Worm (Caenorhabditis elegans) whole organism, young adult: ENCODE results near the gene best-9.

Experiments used
- attf-3 ChIP-seq: fragments of 200-800 bp; sonication (Bioruptor generic); conservative IDR thresholded peaks from 2 replicates; pipeline ENCODE4 v1.3.6; 2022; ENCODE audit warnings: missing genetic modification reagents, missing genetic modification characterization, missing compliant biosample characterization
- rpc-1 ChIP-seq, 2 experiments: fragments of 150-350 bp in 1 of 2; sonication (generic microtip) in 1 of 2; optimal IDR thresholded peaks; 2 replicates each; lab custom pipeline; 2014 to 2018; ENCODE audit warnings: missing biosample characterization in 1 of 2, missing genetic modification characterization in 1 of 2, missing genetic modification reagents in 1 of 2, missing genotype in 1 of 2
- unc-130 ChIP-seq: sonication (generic microtip); optimal IDR thresholded peaks from 2 replicates; lab custom pipeline; 2016; ENCODE audit warnings: missing genetic modification reagents, missing genetic modification characterization, missing compliant biosample characterization

DNA sequence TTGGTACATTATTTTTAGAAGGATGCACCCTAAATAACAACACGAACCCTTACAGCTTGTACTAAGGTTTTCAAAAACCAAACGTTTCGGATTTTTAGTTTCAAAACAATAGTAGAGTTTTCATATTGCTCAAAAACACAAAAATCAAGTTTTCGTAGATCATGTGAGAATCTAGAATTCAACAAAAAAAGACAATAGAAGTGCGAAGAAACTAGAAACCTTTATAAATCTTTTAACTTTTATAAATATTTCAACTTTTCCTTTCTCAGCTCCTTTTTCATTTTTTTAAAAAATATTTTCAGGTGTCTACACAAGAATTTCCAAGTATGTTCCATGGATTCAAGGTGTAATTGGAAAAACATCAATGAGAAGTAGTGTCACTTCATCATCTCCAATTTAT is at the start of gene best-9:
- TF ChIP-seq rpc-1 (optimal IDR thresholded peaks at IDR 0.05; lab: Kevin White, UChicago) = no peak
- no peak for TF ChIP-seq rpc-1 (tag; optimal IDR thresholded peaks at IDR 0.05; lab: Kevin White, UChicago)
- TF ChIP-seq attf-3 (GFP tag; lab: Robert Waterston, UW) = no peak
- TF ChIP-seq unc-130 (GFP tag; lab: Kevin White, UChicago) = no peak
